Fruit fly (Drosophila melanogaster): ENCODE results near the gene CG31088.

DNA sequence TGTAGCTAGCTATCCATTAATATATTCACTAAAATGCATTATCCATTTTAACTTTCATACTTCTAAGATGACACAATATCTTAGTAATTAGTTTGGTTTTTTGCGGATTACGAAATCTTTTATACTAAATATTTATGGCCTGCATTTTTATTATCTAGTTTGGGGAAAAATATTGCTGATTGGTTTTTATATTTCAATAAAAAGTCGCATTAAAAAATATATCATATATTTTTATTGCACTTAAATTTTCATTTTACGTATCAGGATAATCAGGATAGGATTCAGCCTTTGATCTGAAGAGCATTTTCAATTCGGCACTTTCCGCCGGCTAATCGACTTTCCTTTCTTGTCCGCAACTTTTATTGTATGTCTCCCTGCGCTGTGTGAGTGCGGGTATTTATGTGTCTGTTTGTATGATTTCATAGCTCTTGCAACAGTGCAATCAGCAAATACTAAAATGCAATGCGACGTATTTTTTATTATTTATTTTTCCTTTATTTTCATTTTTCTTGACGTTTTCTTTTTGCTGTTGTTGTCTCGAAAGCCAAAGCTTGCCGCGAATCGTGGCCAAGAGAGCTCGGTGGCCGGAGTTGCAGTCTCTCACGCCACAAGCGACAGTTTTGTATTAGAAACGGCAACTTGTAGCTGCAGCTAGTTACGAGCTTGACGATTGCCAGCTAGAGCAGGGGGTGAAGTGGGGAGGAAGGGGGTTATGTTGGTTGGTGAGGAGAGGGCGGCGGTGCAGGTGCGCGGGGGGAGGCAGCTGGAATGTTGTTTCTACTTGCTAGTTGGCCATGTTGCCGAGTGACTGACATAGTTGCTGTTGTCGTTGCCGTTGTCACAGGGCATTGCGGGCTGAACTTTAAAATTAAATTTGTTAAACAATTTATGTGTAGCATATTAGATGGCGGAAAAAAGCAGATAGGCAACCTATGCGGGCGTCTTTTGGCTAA, 27.8 kb downstream of the CG31088 start:
- TF ChIP-seq CG8478 (optimal IDR thresholded peaks at IDR 0.05) (no peak), CTCF (optimal IDR thresholded peaks at IDR 0.05) (no peak)
